Worm (Caenorhabditis elegans) whole organism, early embryonic: ENCODE measurements around the gene daf-7.

Source experiments
- ama-1 ChIP-seq: fragments of 150-350 bp; optimal IDR thresholded peaks from 2 replicates; lab custom pipeline; 2014
- flt-1 ChIP-seq: fragments of 200-800 bp; sonication (Bioruptor generic); IDR thresholded peaks from 2 replicates; pipeline ENCODE4 v1.3.6; 2022; ENCODE audit warnings: missing genetic modification characterization, missing compliant biosample characterization
- hmg-4 ChIP-seq: fragments of 200-800 bp; sonication (Bioruptor generic); optimal IDR thresholded peaks from 2 replicates; lab custom pipeline; 2018; ENCODE audit warnings: mild to moderate bottlenecking, missing genetic modification characterization, missing compliant biosample characterization
- tra-4 ChIP-seq: sonication (generic microtip); optimal IDR thresholded peaks from 2 replicates; lab custom pipeline; 2017; ENCODE audit warnings: missing genetic modification characterization, missing compliant biosample characterization

DNA sequence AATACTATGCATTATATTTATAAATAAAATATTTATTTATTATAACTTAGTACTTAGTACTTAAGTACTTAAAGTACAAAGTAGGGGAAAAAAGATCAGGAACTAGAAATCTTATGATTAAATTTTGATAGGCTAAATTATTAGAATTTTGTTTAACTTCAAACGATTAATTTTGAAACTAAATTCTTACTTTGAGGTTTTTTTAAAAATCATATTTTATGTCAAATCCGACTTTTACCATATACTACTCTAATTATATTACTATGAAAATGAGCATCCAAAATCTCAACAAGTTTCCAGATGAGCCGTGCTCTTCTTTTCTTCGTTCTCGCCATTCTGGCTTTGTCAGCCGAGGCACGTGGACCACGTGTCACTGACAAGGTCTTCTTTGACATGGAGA lies 38.5 kb upstream of the daf-7 start, which contains the start of gene cyn-6:
- TF ChIP-seq ama-1 (lab: Kevin White, UChicago) (no peak), tra-4 (no peak), hmg-4 (GFP tag; lab: Kevin White, UChicago) (no peak), flt-1 (no peak)
